Worm (Caenorhabditis elegans) whole organism, early embryonic: ENCODE measurements around the gene F49F1.2.

Experiments used
- ama-1 ChIP-seq: fragments of 150-350 bp; optimal IDR thresholded peaks from 2 replicates; lab custom pipeline; 2014
- ets-7 ChIP-seq: sonication (generic microtip); optimal IDR thresholded peaks from 2 replicates; lab custom pipeline; 2016; ENCODE audit warnings: missing genotype, missing genetic modification characterization, missing compliant biosample characterization
- hmg-4 ChIP-seq: fragments of 200-800 bp; sonication (Bioruptor generic); optimal IDR thresholded peaks from 2 replicates; lab custom pipeline; 2018; ENCODE audit warnings: mild to moderate bottlenecking, missing genetic modification characterization, missing compliant biosample characterization
- tbx-11 ChIP-seq: fragments of 200-800 bp; sonication (Bioruptor generic); IDR thresholded peaks from 2 replicates; pipeline ENCODE4 v1.3.6; 2022; ENCODE audit warnings: missing genetic modification characterization, missing compliant biosample characterization

DNA sequence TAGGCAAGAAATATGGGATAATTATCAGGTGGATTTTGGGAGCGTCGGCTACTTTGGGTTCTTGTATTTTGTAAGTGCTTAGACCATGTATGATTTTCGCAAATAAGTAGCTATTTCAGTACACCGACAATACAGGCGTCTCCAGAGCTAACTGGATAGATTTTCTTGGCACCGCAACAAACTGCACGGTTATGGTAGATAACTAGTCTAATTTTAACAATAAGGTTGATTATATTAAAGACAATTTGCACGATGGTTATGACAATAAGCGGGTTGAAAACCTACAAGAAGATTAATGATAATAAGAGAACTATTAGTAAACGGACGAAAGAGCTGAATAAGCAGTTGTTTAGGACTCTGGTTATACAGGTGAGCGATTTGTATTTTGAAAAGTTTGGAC, 48.4 kb upstream of the F49F1.2 start:
- TF ChIP-seq hmg-4 (no peak), ets-7 (tag; lab: Kevin White, UChicago) (no peak), ama-1 (no peak), tbx-11 (GFP tag; lab: Robert Waterston, UW) (no peak)
